Worm (Caenorhabditis elegans) whole organism, L2 larva: ENCODE measurements around the gene eng-1.
A peak's percentile ranks its signal among the peaks of the same experiment; 100 is the strongest.

Experiments
- C34F6.9 ChIP-seq: fragments of 150-350 bp; optimal IDR thresholded peaks from 2 replicates; lab custom pipeline; 2014; ENCODE audit warnings: missing biosample characterization, missing genetic modification characterization
- F13H6.1 ChIP-seq: sonication (generic microtip); optimal IDR thresholded peaks from 2 replicates; lab custom pipeline; 2016; ENCODE audit warnings: missing genetic modification characterization, missing compliant biosample characterization
- R02D3.7 ChIP-seq: fragments of 150-350 bp; optimal IDR thresholded peaks from 2 replicates; lab custom pipeline; 2014; ENCODE audit warnings: missing biosample characterization, missing genetic modification characterization
- Y55F3AM.14 ChIP-seq: fragments of 200-800 bp; sonication (Bioruptor generic); optimal IDR thresholded peaks from 2 replicates; lab custom pipeline; 2018; ENCODE audit warnings: mild to moderate bottlenecking, missing genetic modification characterization, missing compliant biosample characterization
- ZK546.5 ChIP-seq: sonication (generic microtip); optimal IDR thresholded peaks from 2 replicates; lab custom pipeline; 2017; ENCODE audit warnings: missing biosample characterization, missing genetic modification characterization
- aly-2 ChIP-seq: fragments of 150-350 bp; optimal IDR thresholded peaks from 2 replicates; lab custom pipeline; 2014; ENCODE audit warnings: missing biosample characterization, missing genetic modification characterization
- ama-1 ChIP-seq: fragments of 150-350 bp; optimal IDR thresholded peaks from 2 replicates; lab custom pipeline; 2018; ENCODE audit warnings: inconsistent platforms
- blmp-1 ChIP-seq: sonication (generic microtip); optimal IDR thresholded peaks from 2 replicates; lab custom pipeline; 2017; ENCODE audit warnings: missing genetic modification characterization, mild to moderate bottlenecking, missing compliant biosample characterization, antibody characterized with exemption, moderate library complexity; ENCODE audit not compliant: insufficient read depth
- ceh-16 ChIP-seq: fragments of 150-350 bp; optimal IDR thresholded peaks from 2 replicates; lab custom pipeline; 2014; ENCODE audit warnings: missing biosample characterization, missing genetic modification characterization
- ceh-82 ChIP-seq: fragments of 150-350 bp; optimal IDR thresholded peaks from 2 replicates; lab custom pipeline; 2014; ENCODE audit warnings: missing biosample characterization, missing genetic modification characterization
- crh-2 ChIP-seq: sonication (generic microtip); optimal IDR thresholded peaks from 2 replicates; lab custom pipeline; 2017; ENCODE audit warnings: missing biosample characterization, missing genetic modification characterization
- dmd-4 ChIP-seq: sonication (generic microtip); optimal IDR thresholded peaks from 2 replicates; lab custom pipeline; 2017; ENCODE audit warnings: missing biosample characterization, missing genetic modification characterization
- egl-27 ChIP-seq: sonication (generic microtip); optimal IDR thresholded peaks from 3 replicates; lab custom pipeline; 2017; ENCODE audit warnings: missing biosample characterization, missing genetic modification reagents, missing genetic modification characterization
- elt-1 ChIP-seq: fragments of 150-350 bp; optimal IDR thresholded peaks from 2 replicates; lab custom pipeline; 2014; ENCODE audit warnings: missing biosample characterization, missing genetic modification characterization
- elt-3 ChIP-seq: sonication (generic microtip); optimal IDR thresholded peaks from 2 replicates; lab custom pipeline; 2017; ENCODE audit warnings: missing biosample characterization, missing genetic modification characterization
- fos-1 ChIP-seq: fragments of 150-350 bp; optimal IDR thresholded peaks from 2 replicates; lab custom pipeline; 2014; ENCODE audit warnings: missing biosample characterization, missing genetic modification characterization
- gmeb-1 ChIP-seq: fragments of 150-350 bp; optimal IDR thresholded peaks from 2 replicates; lab custom pipeline; 2014; ENCODE audit warnings: missing biosample characterization, missing genetic modification characterization
- lin-11 ChIP-seq: fragments of 150-350 bp; sonication (generic microtip); optimal IDR thresholded peaks from 2 replicates; lab custom pipeline; 2014; ENCODE audit warnings: missing biosample characterization, missing genetic modification characterization, inconsistent platforms, mixed read lengths
- lin-13 ChIP-seq: fragments of 150-350 bp; optimal IDR thresholded peaks from 2 replicates; lab custom pipeline; 2014; ENCODE audit warnings: missing biosample characterization, missing genetic modification reagents, missing genetic modification characterization
- lin-39 ChIP-seq: fragments of 150-350 bp; optimal IDR thresholded peaks from 2 replicates; lab custom pipeline; 2014; ENCODE audit warnings: missing biosample characterization, missing genetic modification reagents, missing genetic modification characterization
- lsy-2 ChIP-seq, 2 experiments: fragments of 150-350 bp in 1 of 2; sonication (generic microtip) in 1 of 2; optimal IDR thresholded peaks; 2 replicates each; lab custom pipeline; 2014 to 2017; ENCODE audit warnings: missing biosample characterization in 2 of 2, missing genetic modification characterization in 2 of 2
- mab-5 ChIP-seq: fragments of 150-350 bp; optimal IDR thresholded peaks from 2 replicates; lab custom pipeline; 2014; ENCODE audit warnings: missing biosample characterization, missing genetic modification characterization
- mbf-1 ChIP-seq: sonication (generic microtip); optimal IDR thresholded peaks from 2 replicates; lab custom pipeline; 2017; ENCODE audit warnings: missing biosample characterization, missing genetic modification characterization
- mdl-1 ChIP-seq, 2 experiments: fragments of 150-350 bp in 1 of 2; sonication (generic microtip) in 1 of 2; optimal IDR thresholded peaks; 2 replicates each; lab custom pipeline; 2017; ENCODE audit warnings: missing biosample characterization in 2 of 2, missing genetic modification characterization in 2 of 2
- nhr-10 ChIP-seq: sonication (generic microtip); optimal IDR thresholded peaks from 2 replicates; lab custom pipeline; 2017; ENCODE audit warnings: missing biosample characterization, missing genetic modification characterization
- nhr-12 ChIP-seq: fragments of 150-350 bp; optimal IDR thresholded peaks from 2 replicates; lab custom pipeline; 2014; ENCODE audit warnings: missing biosample characterization, missing genetic modification characterization
- nhr-129 ChIP-seq: fragments of 150-350 bp; optimal IDR thresholded peaks from 2 replicates; lab custom pipeline; 2014; ENCODE audit warnings: missing biosample characterization, missing genetic modification characterization
- nhr-21 ChIP-seq: fragments of 150-350 bp; optimal IDR thresholded peaks from 2 replicates; lab custom pipeline; 2014; ENCODE audit warnings: missing biosample characterization, missing genetic modification characterization
- nhr-23 ChIP-seq: fragments of 150-350 bp; optimal IDR thresholded peaks from 2 replicates; lab custom pipeline; 2014; ENCODE audit warnings: missing biosample characterization, missing genetic modification reagents, missing genetic modification characterization
- nhr-237 ChIP-seq: fragments of 150-350 bp; optimal IDR thresholded peaks from 2 replicates; lab custom pipeline; 2014; ENCODE audit warnings: missing biosample characterization, missing genetic modification characterization
- nhr-25 ChIP-seq: fragments of 150-350 bp; sonication (generic microtip); optimal IDR thresholded peaks from 3 replicates; lab custom pipeline; 2014; ENCODE audit warnings: missing biosample characterization, missing genetic modification characterization
- nhr-6 ChIP-seq: fragments of 150-350 bp; optimal IDR thresholded peaks from 2 replicates; lab custom pipeline; 2014; ENCODE audit warnings: missing biosample characterization, missing genetic modification characterization
- nhr-77 ChIP-seq: fragments of 150-350 bp; optimal IDR thresholded peaks from 2 replicates; lab custom pipeline; 2014; ENCODE audit warnings: missing biosample characterization, missing genetic modification characterization
- peb-1 ChIP-seq: fragments of 150-350 bp; optimal IDR thresholded peaks from 2 replicates; lab custom pipeline; 2014; ENCODE audit warnings: missing biosample characterization, missing genetic modification characterization
- skn-1 ChIP-seq: sonication (generic microtip); optimal IDR thresholded peaks from 2 replicates; lab custom pipeline; 2017; ENCODE audit warnings: missing biosample characterization, missing genetic modification characterization
- sma-3 ChIP-seq: sonication (generic microtip); optimal IDR thresholded peaks from 2 replicates; lab custom pipeline; 2016; ENCODE audit warnings: missing genetic modification reagents, missing genetic modification characterization, missing compliant biosample characterization
- sma-9 ChIP-seq, 2 experiments: fragments of 150-350 bp in 1 of 2; sonication (generic microtip) in 1 of 2; optimal IDR thresholded peaks; 2 replicates each; lab custom pipeline; 2014 to 2016; ENCODE audit warnings: missing genetic modification characterization in 2 of 2, mild to moderate bottlenecking in 1 of 2, missing biosample characterization in 1 of 2, missing compliant biosample characterization in 1 of 2, missing genetic modification reagents in 1 of 2, moderate library complexity in 1 of 2
- snpc-4 ChIP-seq: fragments of 150-350 bp; optimal IDR thresholded peaks from 2 replicates; lab custom pipeline; 2014; ENCODE audit warnings: missing biosample characterization, missing genetic modification characterization
- unc-39 ChIP-seq: fragments of 150-350 bp; optimal IDR thresholded peaks from 2 replicates; lab custom pipeline; 2014; ENCODE audit warnings: missing biosample characterization, missing genetic modification characterization
- unc-55 ChIP-seq: fragments of 150-350 bp; sonication (generic microtip); optimal IDR thresholded peaks from 3 replicates; lab custom pipeline; 2014; ENCODE audit warnings: missing biosample characterization, missing genetic modification reagents, missing genetic modification characterization
- unc-62 ChIP-seq: fragments of 150-350 bp; optimal IDR thresholded peaks from 2 replicates; lab custom pipeline; 2014; ENCODE audit warnings: missing biosample characterization, missing genetic modification reagents, missing genetic modification characterization
- zag-1 ChIP-seq: fragments of 150-350 bp; optimal IDR thresholded peaks from 2 replicates; lab custom pipeline; 2014; ENCODE audit warnings: missing biosample characterization, missing genetic modification characterization
- ztf-1 ChIP-seq: fragments of 200-800 bp; sonication (Bioruptor generic); conservative IDR thresholded peaks from 2 replicates; pipeline ENCODE4 v1.3.6; 2022; ENCODE audit warnings: missing genetic modification characterization, missing compliant biosample characterization
- ztf-11 ChIP-seq: sonication (generic microtip); optimal IDR thresholded peaks from 2 replicates; lab custom pipeline; 2017; ENCODE audit warnings: missing biosample characterization, missing genetic modification characterization
- ztf-4 ChIP-seq: fragments of 150-350 bp; optimal IDR thresholded peaks from 2 replicates; lab custom pipeline; 2014; ENCODE audit warnings: missing biosample characterization, missing genetic modification characterization

Gene eng-1

DNA sequence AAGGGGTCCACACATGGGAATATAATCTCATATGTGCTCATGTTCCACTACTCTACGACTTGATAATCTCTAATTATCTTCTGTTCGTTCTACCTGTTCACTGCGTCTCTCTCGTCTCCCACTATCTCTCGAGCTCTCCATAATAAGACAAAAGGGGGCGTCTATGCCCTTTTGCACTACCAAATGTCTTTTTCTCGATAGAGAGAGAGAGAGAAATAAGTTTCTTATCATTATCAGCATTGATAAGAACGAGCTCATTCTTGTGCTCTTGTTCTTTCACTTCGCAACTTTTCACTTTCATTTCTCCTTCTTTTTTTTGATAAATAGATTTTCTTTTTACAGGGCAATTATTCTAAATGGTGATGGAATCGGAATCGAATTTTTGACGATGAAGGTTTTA is 47.6 kb upstream of the eng-1 start:
- TF ChIP-seq skn-1 (tag; lab: Kevin White, UChicago) = peak; percentile 57
- peak; percentile 78 for TF ChIP-seq fos-1
- peak; percentile 44 for TF ChIP-seq crh-2 (tag; lab: Kevin White, UChicago)
- TF ChIP-seq ztf-1 = no peak

DNA sequence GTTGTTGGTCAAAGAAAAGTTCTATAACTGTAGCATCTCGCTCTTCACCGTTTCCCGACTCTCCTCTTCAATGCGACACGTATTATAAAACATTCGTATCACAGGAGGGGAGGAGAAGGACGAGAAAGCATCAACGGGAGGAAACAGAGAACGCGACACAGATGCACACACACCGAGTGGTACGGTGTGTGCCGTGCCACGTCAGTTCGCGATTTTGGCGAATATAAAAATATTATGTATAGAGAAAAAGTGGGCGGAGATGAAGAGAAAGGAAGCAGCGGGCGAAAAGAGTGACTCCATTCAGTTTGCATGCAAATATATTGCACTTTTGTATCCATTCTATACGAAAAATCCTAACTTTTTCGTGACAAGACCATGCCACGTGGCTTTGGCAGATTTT is 46.4 kb upstream of the eng-1 start:
- peak; percentile 74 for TF ChIP-seq crh-2 (tag; lab: Kevin White, UChicago)
- no peak for TF ChIP-seq nhr-10 (tag; lab: Kevin White, UChicago)
- peak; percentile 15 for TF ChIP-seq sma-9 (GFP tag; optimal IDR thresholded peaks at IDR 0.05; lab: Kevin White, UChicago)
- no peak for TF ChIP-seq sma-9 (tag; optimal IDR thresholded peaks at IDR 0.05; lab: Kevin White, UChicago)
- TF ChIP-seq fos-1 = peak; percentile 67
- no peak for TF ChIP-seq unc-39
- TF ChIP-seq ceh-16 (tag; lab: Kevin White, UChicago) = no peak
- no peak for TF ChIP-seq aly-2 (tag; lab: Kevin White, UChicago)
- TF ChIP-seq lin-13 (GFP tag; lab: Kevin White, UChicago) = no peak

DNA sequence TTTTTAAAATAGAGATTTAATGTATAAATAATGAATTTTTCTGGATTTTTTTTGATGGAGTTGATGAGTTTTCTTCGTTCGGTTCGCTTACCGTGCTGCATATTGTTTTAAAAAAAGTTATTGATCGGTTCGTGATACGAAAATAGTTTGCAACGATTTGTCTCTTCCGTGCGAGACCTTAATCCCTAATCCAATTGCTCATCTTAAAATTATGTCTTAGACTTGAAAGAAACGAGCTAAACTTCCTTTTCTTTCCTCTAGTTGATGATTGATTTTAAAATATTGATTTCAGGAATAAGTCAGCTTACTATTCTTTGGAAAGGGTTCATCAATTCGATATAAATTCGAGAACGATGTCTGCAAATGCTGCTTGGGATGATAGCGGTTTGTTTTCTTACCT is 40.1 kb upstream of the eng-1 start, which contains the start of gene C28H8.3:
C28H8.3 (plus strand) TSS at position 293 of the 400 bp plus-strand sequence.
- TF ChIP-seq ZK546.5 (tag; lab: Kevin White, UChicago) (no peak), elt-3 (no peak), sma-9 (GFP tag; optimal IDR thresholded peaks at IDR 0.05; lab: Kevin White, UChicago) (no peak), sma-9 (tag; optimal IDR thresholded peaks at IDR 0.05; lab: Kevin White, UChicago) (no peak), F13H6.1 (tag; lab: Kevin White, UChicago) (no peak), aly-2 (tag; lab: Kevin White, UChicago) (no peak)

DNA sequence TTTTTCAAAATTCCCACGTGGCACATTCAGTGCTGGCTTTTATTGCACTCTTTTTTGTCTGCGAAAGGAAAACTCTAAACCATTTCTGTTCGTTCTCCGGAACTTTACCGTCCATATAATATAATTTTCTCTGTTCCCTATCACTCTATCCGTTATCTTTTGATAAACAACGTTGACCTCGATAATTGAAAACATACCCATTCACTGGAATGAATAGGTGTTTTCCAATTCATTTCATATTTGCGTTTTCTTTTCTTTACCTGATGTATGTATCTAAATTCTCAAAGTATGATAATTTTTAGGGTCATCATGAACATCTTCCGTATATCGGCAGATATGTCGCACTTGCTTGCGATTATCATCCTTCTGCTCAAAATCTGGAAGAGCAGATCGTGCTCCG is 38.4 kb upstream of the eng-1 start, which contains the start of gene erd-2.2:
erd-2.2 (plus strand) TSS at position 301 of the 400 bp plus-strand sequence.
- TF ChIP-seq nhr-6 (tag; lab: Kevin White, UChicago) (no peak), fos-1 (no peak), zag-1 (tag; lab: Kevin White, UChicago) (no peak), unc-55 (no peak), nhr-23 (tag; lab: Kevin White, UChicago) (no peak), sma-3 (GFP tag; lab: Kevin White, UChicago) (no peak), peb-1 (no peak), lin-11 (tag; lab: Kevin White, UChicago) (no peak), dmd-4 (tag; lab: Kevin White, UChicago) (no peak), nhr-77 (tag; lab: Kevin White, UChicago) (no peak), ztf-11 (tag; lab: Kevin White, UChicago) (no peak)

DNA sequence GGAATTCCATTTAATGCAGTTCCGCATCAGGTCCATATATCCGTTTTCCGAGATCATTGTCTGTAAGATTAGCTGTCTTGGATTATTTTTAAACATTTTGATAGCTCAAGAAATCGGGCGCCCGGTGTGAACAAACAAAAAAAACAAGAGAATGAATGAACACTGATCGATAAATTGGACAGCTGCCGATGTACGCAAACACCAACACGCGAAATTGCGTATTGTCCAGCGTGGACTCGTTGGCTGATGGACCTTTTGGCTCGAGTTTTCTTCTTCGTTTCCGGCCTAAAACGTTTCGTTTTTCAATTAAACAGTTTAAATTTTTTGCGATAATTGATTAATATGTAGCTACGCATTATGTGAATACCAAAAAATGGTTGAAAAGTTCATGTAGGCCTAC is 37.8 kb upstream of the eng-1 start, which contains the start of gene dpff-1:
dpff-1 (minus strand) TSS at position 288 of the 400 bp plus-strand sequence.
- TF ChIP-seq unc-62 = no peak
- no peak for TF ChIP-seq lin-39 (tag; lab: Kevin White, UChicago)
- TF ChIP-seq R02D3.7 (tag; lab: Kevin White, UChicago) = no peak
- peak; percentile 39 for TF ChIP-seq nhr-129 (tag; lab: Kevin White, UChicago)
- peak; percentile 34 for TF ChIP-seq F13H6.1 (tag; lab: Kevin White, UChicago)
- no peak for TF ChIP-seq ztf-11 (tag; lab: Kevin White, UChicago)
- TF ChIP-seq egl-27 = no peak
- TF ChIP-seq ceh-82 (tag; lab: Kevin White, UChicago) = no peak
- no peak for TF ChIP-seq elt-3
- TF ChIP-seq ztf-4 (tag; lab: Kevin White, UChicago) = no peak
- no peak for TF ChIP-seq mdl-1 (tag; optimal IDR thresholded peaks at IDR 0.05; lab: Kevin White, UChicago)
- TF ChIP-seq ama-1 (lab: Kevin White, UChicago) = peak; percentile 21
- no peak for TF ChIP-seq nhr-21
- TF ChIP-seq unc-39 = no peak
- no peak for TF ChIP-seq blmp-1 (tag; lab: Kevin White, UChicago)
- TF ChIP-seq nhr-237 (tag; lab: Kevin White, UChicago) = no peak
- TF ChIP-seq gmeb-1 (tag; lab: Kevin White, UChicago) = peak; percentile 5
- TF ChIP-seq unc-55 = peak; percentile 39
- TF ChIP-seq peb-1 = no peak
- TF ChIP-seq fos-1 = no peak
- no peak for TF ChIP-seq ceh-16 (tag; lab: Kevin White, UChicago)
- TF ChIP-seq elt-1 (tag; lab: Kevin White, UChicago) = no peak
- no peak for TF ChIP-seq snpc-4 (tag; lab: Kevin White, UChicago)
- peak; percentile 37 for TF ChIP-seq C34F6.9
- TF ChIP-seq sma-3 (GFP tag; lab: Kevin White, UChicago) = no peak
- no peak for TF ChIP-seq nhr-6 (tag; lab: Kevin White, UChicago)
- no peak for TF ChIP-seq Y55F3AM.14
- TF ChIP-seq nhr-12 (tag; lab: Kevin White, UChicago) = no peak
- TF ChIP-seq lsy-2 (tag; optimal IDR thresholded peaks at IDR 0.05; lab: Kevin White, UChicago) = peak in 1 of 2 experiments; percentile 44
- no peak for TF ChIP-seq mbf-1 (tag; lab: Kevin White, UChicago)
- TF ChIP-seq mab-5 (tag; lab: Kevin White, UChicago) = no peak
- no peak for TF ChIP-seq nhr-25 (tag; lab: Kevin White, UChicago)
- TF ChIP-seq nhr-10 (tag; lab: Kevin White, UChicago) = no peak
- TF ChIP-seq nhr-23 (tag; lab: Kevin White, UChicago) = no peak
